Worm (Caenorhabditis elegans) whole organism, late embryonic: Measurements from ENCODE around the gene Y43F8B.13.

Experiments
- C38D4.7 ChIP-seq: fragments of 200-800 bp; sonication (Bioruptor generic); optimal IDR thresholded peaks from 2 replicates; lab custom pipeline; 2018; ENCODE audit warnings: mild to moderate bottlenecking, missing genetic modification characterization, moderate library complexity, missing compliant biosample characterization
- F13H6.1 ChIP-seq: sonication (generic microtip); optimal IDR thresholded peaks from 2 replicates; lab custom pipeline; 2016; ENCODE audit warnings: missing genetic modification characterization, missing compliant biosample characterization
- T23F11.4 ChIP-seq: fragments of 200-800 bp; sonication (Bioruptor generic); optimal IDR thresholded peaks from 2 replicates; lab custom pipeline; 2018; ENCODE audit warnings: mild to moderate bottlenecking, missing genetic modification characterization, missing compliant biosample characterization
- Y22D7AL.16 ChIP-seq: sonication (generic microtip); optimal IDR thresholded peaks from 2 replicates; lab custom pipeline; 2016; ENCODE audit warnings: missing genetic modification characterization, missing compliant biosample characterization
- ahr-1 ChIP-seq: sonication (generic microtip); optimal IDR thresholded peaks from 2 replicates; lab custom pipeline; 2016; ENCODE audit warnings: missing genetic modification characterization, missing compliant biosample characterization
- ama-1 ChIP-seq: fragments of 150-350 bp; optimal IDR thresholded peaks from 2 replicates; lab custom pipeline; 2014
- ceh-14 ChIP-seq: sonication (generic microtip); optimal IDR thresholded peaks from 2 replicates; lab custom pipeline; 2016; ENCODE audit warnings: missing genotype, missing genetic modification characterization, missing compliant biosample characterization
- ceh-18 ChIP-seq: sonication (generic microtip); optimal IDR thresholded peaks from 2 replicates; lab custom pipeline; 2016; ENCODE audit warnings: missing genetic modification characterization, missing compliant biosample characterization
- ceh-2 ChIP-seq: sonication (generic microtip); optimal IDR thresholded peaks from 2 replicates; lab custom pipeline; 2016; ENCODE audit warnings: missing genotype, missing genetic modification characterization, missing compliant biosample characterization
- ceh-24 ChIP-seq: sonication (generic microtip); optimal IDR thresholded peaks from 2 replicates; lab custom pipeline; 2016; ENCODE audit warnings: mild to moderate bottlenecking, missing genetic modification characterization, missing compliant biosample characterization
- ceh-34 ChIP-seq: sonication (generic microtip); optimal IDR thresholded peaks from 2 replicates; lab custom pipeline; 2016; ENCODE audit warnings: mild to moderate bottlenecking, missing genetic modification characterization, missing compliant biosample characterization
- ceh-45 ChIP-seq: fragments of 200-800 bp; sonication (Bioruptor generic); IDR thresholded peaks from 2 replicates; pipeline ENCODE4 v1.3.6; 2022; ENCODE audit warnings: missing genetic modification reagents, missing genetic modification characterization, missing compliant biosample characterization
- ceh-48 ChIP-seq: sonication (generic microtip); optimal IDR thresholded peaks from 2 replicates; lab custom pipeline; 2016; ENCODE audit warnings: missing genetic modification characterization, inconsistent platforms, missing compliant biosample characterization
- ceh-6 ChIP-seq: fragments of 200-800 bp; sonication (Bioruptor generic); optimal IDR thresholded peaks from 2 replicates; lab custom pipeline; 2018; ENCODE audit warnings: mild to moderate bottlenecking, missing genetic modification characterization, missing compliant biosample characterization
- che-1 ChIP-seq: sonication (generic microtip); optimal IDR thresholded peaks from 2 replicates; lab custom pipeline; 2016; ENCODE audit warnings: mild to moderate bottlenecking, missing genetic modification characterization, missing compliant biosample characterization
- dve-1 ChIP-seq: sonication (generic microtip); optimal IDR thresholded peaks from 2 replicates; lab custom pipeline; 2017; ENCODE audit warnings: antibody characterized with exemption, mild to moderate bottlenecking, missing genetic modification characterization, missing compliant biosample characterization
- elt-2 ChIP-seq: sonication (generic microtip); optimal IDR thresholded peaks from 2 replicates; lab custom pipeline; 2016; ENCODE audit warnings: missing genetic modification reagents, missing genetic modification characterization, missing compliant biosample characterization
- elt-4 ChIP-seq: sonication (generic microtip); optimal IDR thresholded peaks from 2 replicates; lab custom pipeline; 2016; ENCODE audit warnings: missing genetic modification characterization, missing compliant biosample characterization
- eyg-1 ChIP-seq: sonication (generic microtip); optimal IDR thresholded peaks from 2 replicates; lab custom pipeline; 2016; ENCODE audit warnings: missing genotype, missing genetic modification characterization, missing compliant biosample characterization
- fkh-10 ChIP-seq: fragments of 150-350 bp; optimal IDR thresholded peaks from 2 replicates; lab custom pipeline; 2014; ENCODE audit warnings: missing biosample characterization, missing genetic modification reagents, missing genetic modification characterization
- fkh-6 ChIP-seq: sonication (generic microtip); optimal IDR thresholded peaks from 2 replicates; lab custom pipeline; 2016; ENCODE audit warnings: missing genetic modification characterization, missing compliant biosample characterization
- gmeb-2 ChIP-seq: sonication (generic microtip); optimal IDR thresholded peaks from 2 replicates; lab custom pipeline; 2016; ENCODE audit warnings: missing genetic modification characterization, inconsistent platforms, missing compliant biosample characterization
- hlh-30 ChIP-seq: sonication (generic microtip); optimal IDR thresholded peaks from 2 replicates; lab custom pipeline; 2017; ENCODE audit warnings: antibody characterized with exemption, missing genetic modification characterization, missing compliant biosample characterization; ENCODE audit not compliant: insufficient read depth
- hlh-6 ChIP-seq: sonication (generic microtip); optimal IDR thresholded peaks from 2 replicates; lab custom pipeline; 2016; ENCODE audit warnings: missing genotype, missing genetic modification characterization, missing compliant biosample characterization
- hlh-8 ChIP-seq: sonication (generic microtip); optimal IDR thresholded peaks from 2 replicates; lab custom pipeline; 2016; ENCODE audit warnings: missing genotype, missing genetic modification characterization, missing compliant biosample characterization
- lim-6 ChIP-seq: sonication (generic microtip); optimal IDR thresholded peaks from 2 replicates; lab custom pipeline; 2016; ENCODE audit warnings: missing genetic modification characterization, missing compliant biosample characterization
- lin-11 ChIP-seq: fragments of 200-800 bp; sonication (Bioruptor generic); optimal IDR thresholded peaks from 2 replicates; lab custom pipeline; 2018; ENCODE audit warnings: mild to moderate bottlenecking, missing genetic modification characterization, missing compliant biosample characterization
- madf-2 ChIP-seq: sonication (generic microtip); optimal IDR thresholded peaks from 2 replicates; lab custom pipeline; 2017; ENCODE audit warnings: missing genetic modification characterization, missing compliant biosample characterization
- nfya-1 ChIP-seq: sonication (generic microtip); optimal IDR thresholded peaks from 2 replicates; lab custom pipeline; 2017; ENCODE audit warnings: missing genetic modification characterization, mild to moderate bottlenecking, missing compliant biosample characterization, antibody characterized with exemption, moderate library complexity
- npax-4 ChIP-seq: sonication (generic microtip); optimal IDR thresholded peaks from 2 replicates; lab custom pipeline; 2016; ENCODE audit warnings: missing genetic modification characterization, missing compliant biosample characterization
- pat-9 ChIP-seq: fragments of 200-800 bp; sonication (Bioruptor generic); optimal IDR thresholded peaks from 2 replicates; lab custom pipeline; 2018; ENCODE audit warnings: mild to moderate bottlenecking, missing genetic modification characterization, moderate library complexity, missing compliant biosample characterization
- pqm-1 ChIP-seq: sonication (generic microtip); optimal IDR thresholded peaks from 2 replicates; lab custom pipeline; 2016; ENCODE audit warnings: missing genetic modification characterization, missing compliant biosample characterization
- pros-1 ChIP-seq: fragments of 150-350 bp; optimal IDR thresholded peaks from 2 replicates; lab custom pipeline; 2014; ENCODE audit warnings: missing biosample characterization, missing genetic modification reagents, missing genetic modification characterization
- ref-2 ChIP-seq: sonication (generic microtip); optimal IDR thresholded peaks from 2 replicates; lab custom pipeline; 2016; ENCODE audit warnings: missing genetic modification characterization, missing compliant biosample characterization
- sdc-2 ChIP-seq: sonication (generic microtip); optimal IDR thresholded peaks from 2 replicates; lab custom pipeline; 2016; ENCODE audit warnings: missing genotype, missing genetic modification characterization, missing compliant biosample characterization
- syd-9 ChIP-seq: sonication (generic microtip); optimal IDR thresholded peaks from 2 replicates; lab custom pipeline; 2016; ENCODE audit warnings: mild to moderate bottlenecking, missing genetic modification characterization, moderate library complexity, missing compliant biosample characterization
- tbx-7 ChIP-seq: sonication (generic microtip); optimal IDR thresholded peaks from 2 replicates; lab custom pipeline; 2016; ENCODE audit warnings: missing genotype, missing genetic modification characterization, missing compliant biosample characterization
- unc-3 ChIP-seq, 2 experiments: fragments of 200-800 bp in 1 of 2; sonication (Bioruptor generic) in 1 of 2; sonication (generic microtip) in 1 of 2; conservative IDR thresholded peaks in 1 of 2; optimal IDR thresholded peaks in 1 of 2; 2 replicates each; pipeline versions ENCODE4 v1.3.6 to Lab custom; 2016 to 2022; ENCODE audit warnings: missing compliant biosample characterization in 2 of 2, missing genetic modification characterization in 2 of 2, missing genetic modification reagents in 1 of 2
- unc-86 ChIP-seq: sonication (generic microtip); optimal IDR thresholded peaks from 2 replicates; lab custom pipeline; 2016; ENCODE audit warnings: missing genetic modification characterization, missing compliant biosample characterization

Y43F8B.13 gene

DNA sequence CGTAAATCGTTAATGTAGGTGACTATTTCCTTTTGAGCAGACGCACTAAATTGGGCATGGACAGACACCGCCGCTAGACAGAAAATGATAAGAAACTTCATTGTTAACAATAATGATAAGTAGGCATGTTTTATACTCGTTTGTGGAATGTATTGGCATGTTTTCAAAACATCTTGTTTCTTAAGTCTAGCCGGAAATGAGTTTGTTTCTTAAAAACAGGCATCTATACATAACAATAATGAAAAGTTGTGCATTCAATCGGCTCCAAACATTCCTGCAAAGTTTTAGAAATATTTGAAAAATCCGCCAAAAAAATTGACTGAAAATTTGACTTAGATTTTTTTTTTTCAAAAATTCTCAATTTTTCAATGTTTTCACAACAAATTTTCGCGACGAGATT is 39.8 kb downstream of the Y43F8B.13 start, which contains the start of gene scl-21:
scl-21 (minus strand) TSS at position 101 of the 400 bp plus-strand sequence.
- TF ChIP-seq ceh-48 (tag; lab: Kevin White, UChicago) (no peak), hlh-8 (tag; lab: Kevin White, UChicago) (no peak), pat-9 (tag; lab: Kevin White, UChicago) (no peak), che-1 (no peak), T23F11.4 (GFP tag; lab: Kevin White, UChicago) (no peak), npax-4 (no peak), ceh-6 (GFP tag; lab: Kevin White, UChicago) (no peak), syd-9 (no peak), madf-2 (no peak), ceh-45 (GFP tag; lab: Robert Waterston, UW) (no peak), ama-1 (lab: Kevin White, UChicago) (no peak), ceh-2 (tag; lab: Kevin White, UChicago) (no peak), ref-2 (no peak), unc-86 (no peak), lim-6 (tag; lab: Kevin White, UChicago) (no peak), C38D4.7 (GFP tag; lab: Kevin White, UChicago) (no peak), sdc-2 (tag; lab: Kevin White, UChicago) (no peak), gmeb-2 (no peak), ceh-34 (tag; lab: Kevin White, UChicago) (no peak), ceh-24 (tag; lab: Kevin White, UChicago) (no peak)

DNA sequence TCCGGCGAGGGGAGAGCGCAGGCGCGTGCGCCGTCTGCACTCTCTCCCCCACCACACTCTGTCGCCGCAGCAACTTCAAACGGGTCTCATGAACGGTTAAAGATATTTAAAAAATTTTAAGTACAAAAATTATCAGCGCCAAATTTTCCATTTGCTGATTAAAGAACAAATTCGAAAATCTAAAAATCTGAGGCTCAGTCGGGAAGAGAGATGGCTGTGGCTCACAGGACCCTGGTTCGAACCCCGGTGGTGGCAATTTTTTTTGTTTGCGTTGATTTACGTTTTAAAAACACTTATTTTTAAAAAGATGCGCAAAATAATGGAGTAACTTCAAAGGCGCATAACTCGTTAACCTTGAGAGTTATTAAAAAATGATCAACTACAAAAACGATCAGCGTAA is 41.3 kb downstream of the Y43F8B.13 start:
- TF ChIP-seq hlh-30 (tag; lab: Kevin White, UChicago), result no peak
- TF ChIP-seq ceh-14 (tag; lab: Kevin White, UChicago), result no peak
- TF ChIP-seq nfya-1 (tag; lab: Kevin White, UChicago), result no peak
- TF ChIP-seq fkh-6 (tag; lab: Kevin White, UChicago), result no peak
- TF ChIP-seq ceh-24 (tag; lab: Kevin White, UChicago), result no peak

DNA sequence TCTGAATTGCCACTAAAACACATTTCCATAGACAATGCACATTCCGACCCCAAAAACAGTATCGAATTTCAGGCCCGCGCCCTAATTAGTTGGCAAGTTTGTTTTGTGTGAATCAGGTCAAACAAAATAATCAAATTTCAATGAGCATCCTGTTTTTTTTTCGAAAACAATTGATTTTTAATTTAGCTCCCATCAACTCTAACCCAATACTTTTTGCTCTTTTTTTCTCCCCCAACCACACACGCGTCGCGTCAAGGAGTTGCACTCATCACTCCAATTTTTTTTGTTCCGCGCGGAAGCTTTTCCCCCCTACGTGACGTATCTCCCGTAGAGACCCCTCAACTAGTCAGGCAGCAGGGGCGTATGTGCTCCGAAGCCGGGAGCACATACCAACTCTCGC is 45.6 kb downstream of the Y43F8B.13 start:
- no peak for TF ChIP-seq pqm-1 (tag; lab: Kevin White, UChicago)
- TF ChIP-seq, all 69 proteins: peak for 0

DNA sequence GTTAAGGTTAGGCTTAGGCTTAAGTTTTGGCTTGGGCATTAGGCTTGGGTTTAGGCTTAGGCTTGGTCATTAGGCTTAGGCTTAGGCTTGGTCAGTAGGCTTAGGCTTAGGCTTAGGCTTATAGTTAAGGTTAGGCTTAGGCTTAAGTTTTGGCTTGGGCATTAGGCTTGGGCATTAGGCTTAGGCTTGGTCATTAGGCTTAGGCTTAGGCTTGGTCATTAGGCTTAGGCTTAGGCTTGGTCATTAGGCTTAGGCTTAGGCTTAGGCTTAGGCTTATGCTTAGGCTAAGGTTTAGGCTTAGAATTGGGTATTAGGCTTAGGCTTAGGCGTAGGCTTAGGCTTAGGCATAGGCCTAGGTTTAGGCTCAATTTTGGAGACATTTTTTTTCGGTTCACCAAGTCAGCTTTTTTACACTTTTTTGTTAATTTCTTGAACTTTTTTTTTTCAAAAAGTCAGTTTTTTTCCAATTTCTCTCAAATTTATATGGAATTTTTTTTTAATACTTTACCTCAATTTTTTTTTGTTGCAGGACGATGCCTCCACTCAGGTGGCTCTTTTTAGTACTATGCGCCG is 46.9 kb downstream of the Y43F8B.13 start, which contains the start of gene Y43F8B.3:
Y43F8B.3 (plus strand) TSS at position 523 of the 573 bp plus-strand sequence.
- TF ChIP-seq tbx-7 (tag; lab: Kevin White, UChicago) (no peak), Y22D7AL.16 (no peak), ceh-18 (no peak), lin-11 (tag; lab: Kevin White, UChicago) (no peak), hlh-6 (tag; lab: Kevin White, UChicago) (no peak), elt-2 (no peak), pros-1 (no peak), C38D4.7 (GFP tag; lab: Kevin White, UChicago) (no peak), ahr-1 (tag; lab: Kevin White, UChicago) (no peak), F13H6.1 (no peak), eyg-1 (no peak), hlh-30 (tag; lab: Kevin White, UChicago) (no peak), elt-4 (no peak), unc-3 (GFP tag; conservative IDR thresholded peaks at IDR 0.05; lab: Robert Waterston, UW) (no peak), unc-3 (tag; optimal IDR thresholded peaks at IDR 0.05; lab: Kevin White, UChicago) (no peak), fkh-10 (GFP tag; lab: Kevin White, UChicago) (no peak), dve-1 (tag; lab: Kevin White, UChicago) (no peak)
